Worm (Caenorhabditis elegans) whole organism, midembryonic: ENCODE results near the gene ZK632.11.

Experiments used
- T22C8.4 ChIP-seq: fragments of 200-800 bp; sonication (Bioruptor generic); IDR thresholded peaks from 2 replicates; pipeline ENCODE4 v1.3.6; 2022; ENCODE audit warnings: missing genetic modification characterization, missing compliant biosample characterization
- cog-1 ChIP-seq: sonication (generic microtip); optimal IDR thresholded peaks from 2 replicates; lab custom pipeline; 2016; ENCODE audit warnings: missing genetic modification characterization, missing compliant biosample characterization
- flt-1 ChIP-seq: fragments of 200-800 bp; sonication (Bioruptor generic); IDR thresholded peaks from 2 replicates; pipeline ENCODE4 v1.3.6; 2022; ENCODE audit warnings: missing genetic modification characterization, missing compliant biosample characterization
- klf-2 ChIP-seq: fragments of 200-800 bp; sonication (Bioruptor generic); conservative IDR thresholded peaks from 2 replicates; pipeline ENCODE4 v1.3.6; 2022; ENCODE audit warnings: missing genetic modification reagents, missing genetic modification characterization, missing compliant biosample characterization
- med-1 ChIP-seq: sonication (generic microtip); optimal IDR thresholded peaks from 2 replicates; lab custom pipeline; 2017; ENCODE audit warnings: missing genetic modification characterization, mild to moderate bottlenecking, missing compliant biosample characterization, antibody characterized with exemption, missing genetic modification reagents; ENCODE audit not compliant: insufficient read depth
- ref-1 ChIP-seq: fragments of 200-800 bp; sonication (Bioruptor generic); conservative IDR thresholded peaks from 2 replicates; pipeline ENCODE4 v1.3.6; 2022; ENCODE audit warnings: missing genetic modification reagents, missing genetic modification characterization, missing compliant biosample characterization
- tab-1 ChIP-seq: fragments of 200-800 bp; sonication (Bioruptor generic); IDR thresholded peaks from 2 replicates; pipeline ENCODE4 v1.3.6; 2022; ENCODE audit warnings: missing genetic modification characterization, missing compliant biosample characterization
- ztf-23 ChIP-seq: fragments of 200-800 bp; sonication (Bioruptor generic); IDR thresholded peaks from 2 replicates; pipeline ENCODE4 v1.3.6; 2022; ENCODE audit warnings: missing genetic modification reagents, missing genetic modification characterization, missing compliant biosample characterization
- ztf-29 ChIP-seq: fragments of 200-800 bp; sonication (Bioruptor generic); IDR thresholded peaks from 2 replicates; pipeline ENCODE4 v1.3.6; 2022; ENCODE audit warnings: missing genetic modification reagents, missing genetic modification characterization, missing compliant biosample characterization

ZK632.11 gene

ce11 chrIII:9808179-9808578 lies 19.5 kb upstream of the ZK632.11 start, which contains the start of gene gtap-2:
Gene gtap-2 (plus strand): TSS chrIII:9808544.
- TF ChIP-seq cog-1 (tag; lab: Kevin White, UChicago): no peak
- TF ChIP-seq ztf-23 (GFP tag; lab: Robert Waterston, UW): no peak
- no peak for TF ChIP-seq ztf-29 (GFP tag; lab: Robert Waterston, UW)
- no peak for TF ChIP-seq klf-2 (GFP tag; lab: Robert Waterston, UW)
- no peak for TF ChIP-seq T22C8.4 (GFP tag; lab: Robert Waterston, UW)
- TF ChIP-seq flt-1 (GFP tag; lab: Robert Waterston, UW): no peak
- no peak for TF ChIP-seq med-1
- TF ChIP-seq ref-1 (GFP tag; lab: Robert Waterston, UW): no peak

ce11 chrIII:9813146-9813545 lies 14.6 kb upstream of the ZK632.11 start, which contains the start of gene ZK632.14:
Gene ZK632.14 (plus strand): TSS chrIII:9813446.
- TF ChIP-seq ztf-29 (GFP tag; lab: Robert Waterston, UW): no peak
- no peak for TF ChIP-seq tab-1 (GFP tag; lab: Robert Waterston, UW)
- no peak for TF ChIP-seq flt-1 (GFP tag; lab: Robert Waterston, UW)
- no peak for TF ChIP-seq ref-1 (GFP tag; lab: Robert Waterston, UW)
- TF ChIP-seq klf-2 (GFP tag; lab: Robert Waterston, UW): no peak

- peak; percentile 42; the same call in 1 of the 2 replicates for TF ChIP-seq flt-1 (GFP tag; lab: Robert Waterston, UW)
- no peak for TF ChIP-seq ztf-29 (GFP tag; lab: Robert Waterston, UW)
- TF ChIP-seq ztf-23 (GFP tag; lab: Robert Waterston, UW): no peak
- TF ChIP-seq ref-1 (GFP tag; lab: Robert Waterston, UW): no peak
- TF ChIP-seq klf-2 (GFP tag; lab: Robert Waterston, UW): no peak
- TF ChIP-seq tab-1 (GFP tag; lab: Robert Waterston, UW): peak; percentile 68; the same call in 1 of the 2 replicates
- no peak for TF ChIP-seq med-1
- TF ChIP-seq cog-1 (tag; lab: Kevin White, UChicago): no peak
- no peak for TF ChIP-seq T22C8.4 (GFP tag; lab: Robert Waterston, UW)
Measured at ce11 chrIII:9817087-9817612, 10.6 kb upstream of the ZK632.11 start, which contains the start of gene cnx-1. Gene cnx-1 (minus strand): TSS chrIII:9817137.

DNA sequence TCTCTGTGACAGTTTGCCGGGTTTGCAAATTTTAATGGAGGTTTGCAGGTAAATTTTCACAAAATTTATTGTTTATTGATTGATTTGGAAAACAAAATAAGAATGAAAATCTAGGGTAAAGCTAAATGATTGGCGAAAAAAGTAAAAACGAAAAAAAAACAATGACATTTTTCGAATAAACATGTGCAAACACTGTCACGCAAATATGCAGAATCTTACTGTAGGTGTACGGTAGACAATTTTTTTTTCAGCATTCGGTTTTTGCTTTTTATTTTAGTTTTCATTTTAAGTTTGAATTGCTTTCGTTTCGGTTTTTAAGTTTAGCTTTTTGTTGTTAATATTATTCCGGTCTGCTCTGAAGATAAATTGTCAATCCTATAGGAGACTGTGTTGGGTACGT lies 9.8 kb upstream of the ZK632.11 start:
- TF ChIP-seq ztf-29 (GFP tag; lab: Robert Waterston, UW): no peak
- no peak for TF ChIP-seq med-1
- no peak for TF ChIP-seq ref-1 (GFP tag; lab: Robert Waterston, UW)
- TF ChIP-seq ztf-23 (GFP tag; lab: Robert Waterston, UW): no peak
- no peak for TF ChIP-seq klf-2 (GFP tag; lab: Robert Waterston, UW)
- no peak for TF ChIP-seq T22C8.4 (GFP tag; lab: Robert Waterston, UW)
- no peak for TF ChIP-seq flt-1 (GFP tag; lab: Robert Waterston, UW)
- no peak for TF ChIP-seq tab-1 (GFP tag; lab: Robert Waterston, UW)
- no peak for TF ChIP-seq cog-1 (tag; lab: Kevin White, UChicago)

ce11 chrIII:9818763-9819162 lies 9.0 kb upstream of the ZK632.11 start, which contains the start of gene panl-3:
Gene panl-3 (plus strand): TSS chrIII:9819056.
- no peak for TF ChIP-seq ztf-29 (GFP tag; lab: Robert Waterston, UW)
- TF ChIP-seq flt-1 (GFP tag; lab: Robert Waterston, UW): no peak
- TF ChIP-seq tab-1 (GFP tag; lab: Robert Waterston, UW): no peak
- TF ChIP-seq ztf-23 (GFP tag; lab: Robert Waterston, UW): peak; percentile 70; the same call in 1 of the 2 replicates

DNA sequence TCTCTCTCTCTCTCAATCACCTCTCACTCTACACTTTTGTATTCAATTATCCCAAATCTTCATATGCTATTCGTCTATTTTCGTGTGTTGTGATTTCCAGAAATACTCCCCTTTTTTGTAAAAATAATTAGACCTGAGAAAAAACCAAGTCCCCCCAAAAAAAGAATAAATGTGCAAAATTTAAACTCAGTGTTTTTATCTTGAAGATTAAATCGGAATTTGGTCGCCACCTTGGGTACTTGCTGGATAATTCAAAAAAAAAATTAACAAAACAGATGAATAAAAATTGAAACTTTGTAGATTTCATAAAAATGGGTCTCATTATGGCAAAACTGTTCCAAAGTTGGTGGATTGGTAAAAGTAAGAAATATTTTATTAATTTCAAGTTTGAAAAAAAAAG lies 4.8 kb upstream of the ZK632.11 start, which contains the start of gene arl-5:
arl-5 (plus strand) TSS at position 301 of the 400 bp plus-strand sequence.
- TF ChIP-seq ztf-23 (GFP tag; lab: Robert Waterston, UW): no peak
- TF ChIP-seq tab-1 (GFP tag; lab: Robert Waterston, UW): no peak
- no peak for TF ChIP-seq ref-1 (GFP tag; lab: Robert Waterston, UW)
- TF ChIP-seq klf-2 (GFP tag; lab: Robert Waterston, UW): no peak
- TF ChIP-seq ztf-29 (GFP tag; lab: Robert Waterston, UW): no peak
- TF ChIP-seq cog-1 (tag; lab: Kevin White, UChicago): no peak
- TF ChIP-seq med-1: no peak
- TF ChIP-seq T22C8.4 (GFP tag; lab: Robert Waterston, UW): no peak
- TF ChIP-seq flt-1 (GFP tag; lab: Robert Waterston, UW): no peak

- TF ChIP-seq ztf-23 (GFP tag; lab: Robert Waterston, UW): no peak
- no peak for TF ChIP-seq ref-1 (GFP tag; lab: Robert Waterston, UW)
- TF ChIP-seq cog-1 (tag; lab: Kevin White, UChicago): no peak
- TF ChIP-seq flt-1 (GFP tag; lab: Robert Waterston, UW): no peak
- TF ChIP-seq med-1: no peak
- TF ChIP-seq tab-1 (GFP tag; lab: Robert Waterston, UW): no peak
- TF ChIP-seq klf-2 (GFP tag; lab: Robert Waterston, UW): no peak
- no peak for TF ChIP-seq ztf-29 (GFP tag; lab: Robert Waterston, UW)
- no peak for TF ChIP-seq T22C8.4 (GFP tag; lab: Robert Waterston, UW)
Measured at ce11 chrIII:9823748-9824147, 4.0 kb upstream of the ZK632.11 start.

DNA sequence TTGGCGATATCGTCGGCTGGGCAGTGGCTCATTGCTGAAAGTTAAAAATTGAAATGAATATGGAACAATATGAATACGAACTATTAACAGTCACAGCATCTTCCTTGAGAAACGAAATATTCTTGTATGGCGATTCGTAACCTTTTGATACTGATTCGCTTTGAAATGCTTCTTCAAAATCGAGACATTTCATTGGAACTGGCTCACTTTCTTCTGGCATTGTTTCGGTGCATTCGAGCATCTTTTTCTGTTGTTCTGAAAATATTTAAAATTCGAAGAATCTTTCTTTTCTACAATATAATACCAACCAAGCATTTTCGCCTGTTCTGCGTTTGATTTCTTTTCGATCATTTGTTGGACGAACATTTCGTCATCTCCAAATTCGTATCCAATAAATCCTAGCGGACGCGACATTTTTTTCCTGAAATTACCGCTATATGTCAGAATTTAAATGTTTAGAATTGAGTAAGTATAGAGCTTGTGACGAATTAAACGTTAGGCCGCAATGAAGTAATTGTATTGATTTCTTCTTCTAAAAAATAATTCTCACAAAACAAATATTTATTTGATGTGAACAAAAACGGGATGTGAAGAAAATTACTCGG lies 3.3 kb upstream of the ZK632.11 start, which contains the start of gene lin-52:
lin-52 (minus strand) TSS at position 421 of the 605 bp plus-strand sequence.
- TF ChIP-seq med-1 (no peak), ztf-23 (GFP tag; lab: Robert Waterston, UW) (no peak), ref-1 (GFP tag; lab: Robert Waterston, UW) (no peak), T22C8.4 (GFP tag; lab: Robert Waterston, UW) (no peak)

DNA sequence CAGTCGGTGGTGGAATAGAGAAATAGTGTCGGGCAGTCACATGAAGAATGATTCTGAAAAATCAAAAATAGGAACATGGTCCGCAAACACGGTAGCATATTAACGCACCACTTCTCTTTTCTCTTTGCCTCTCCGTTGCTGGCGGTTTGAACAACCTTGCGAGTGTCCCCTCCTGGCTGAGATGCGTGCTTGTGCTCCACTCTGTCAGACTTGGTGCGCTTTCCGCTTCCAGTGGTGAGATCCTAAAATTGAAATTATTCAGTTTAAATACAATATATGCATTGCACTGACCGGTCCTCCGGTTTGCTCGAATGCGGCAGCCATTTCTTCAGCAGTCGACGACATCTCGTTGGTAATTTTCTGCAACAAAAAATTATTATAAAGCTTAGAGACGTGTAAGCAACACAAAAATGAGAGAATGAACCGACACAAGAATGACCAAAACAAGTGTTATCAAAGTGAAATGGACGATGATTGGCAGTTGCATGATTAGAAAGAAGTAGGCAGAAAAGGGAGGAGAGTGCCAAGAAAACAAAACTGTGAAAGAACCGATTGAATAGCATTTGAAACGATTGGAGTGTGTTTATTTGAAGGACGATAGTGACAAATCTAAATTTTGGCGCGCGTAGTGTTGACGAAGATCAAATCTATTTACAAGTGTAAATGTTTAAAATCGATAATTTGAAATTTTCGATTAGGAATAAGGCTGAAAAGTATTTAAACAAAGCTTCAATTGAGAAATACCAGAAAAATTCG lies 2.5 kb upstream of the ZK632.11 start, which contains the start of gene ZK632.9:
ZK632.9 (minus strand) TSS at position 360 of the 756 bp plus-strand sequence.
- TF ChIP-seq med-1 (no peak), ztf-23 (GFP tag; lab: Robert Waterston, UW) (no peak), klf-2 (GFP tag; lab: Robert Waterston, UW) (no peak), tab-1 (GFP tag; lab: Robert Waterston, UW) (no peak), cog-1 (tag; lab: Kevin White, UChicago) (no peak), flt-1 (GFP tag; lab: Robert Waterston, UW) (no peak), ref-1 (GFP tag; lab: Robert Waterston, UW) (no peak), ztf-29 (GFP tag; lab: Robert Waterston, UW) (0 out of 2 replicates have a peak, but pooled peaks have one; percentile 38)
